Worm (Caenorhabditis elegans) whole organism, young adult: ENCODE data around the gene far-6.
A peak's percentile ranks its signal among the peaks of the same experiment; 100 is the strongest.

ENCODE experiments used
- B0336.3 ChIP-seq: fragments of 200-800 bp; sonication (Bioruptor generic); IDR thresholded peaks from 2 replicates; pipeline ENCODE4 v1.3.6; 2022; ENCODE audit warnings: missing genetic modification characterization, missing compliant biosample characterization
- F33H1.4 ChIP-seq: fragments of 200-800 bp; sonication (Bioruptor generic); IDR thresholded peaks from 2 replicates; pipeline ENCODE4 v1.3.6; 2022; ENCODE audit warnings: missing genetic modification reagents, missing genetic modification characterization, missing compliant biosample characterization
- F49E8.2 ChIP-seq: sonication (generic microtip); optimal IDR thresholded peaks from 3 replicates; lab custom pipeline; 2017; ENCODE audit warnings: missing genetic modification characterization, mild to moderate bottlenecking, missing compliant biosample characterization, antibody characterized with exemption, moderate library complexity; ENCODE audit not compliant: insufficient read depth
- F52B5.7 ChIP-seq: sonication (generic microtip); optimal IDR thresholded peaks from 2 replicates; lab custom pipeline; 2016; ENCODE audit warnings: mild to moderate bottlenecking, missing genetic modification characterization, missing compliant biosample characterization
- F57A8.1 ChIP-seq: fragments of 200-800 bp; sonication (Bioruptor generic); optimal IDR thresholded peaks from 2 replicates; lab custom pipeline; 2018; ENCODE audit warnings: mild to moderate bottlenecking, missing genetic modification characterization, moderate library complexity, missing compliant biosample characterization
- F57C9.4 ChIP-seq: sonication (generic microtip); optimal IDR thresholded peaks from 2 replicates; lab custom pipeline; 2017; ENCODE audit warnings: mild to moderate bottlenecking, missing genetic modification characterization, missing compliant biosample characterization
- K11D2.4 ChIP-seq: fragments of 200-800 bp; sonication (Bioruptor generic); IDR thresholded peaks from 2 replicates; pipeline ENCODE4 v1.3.6; 2022; ENCODE audit warnings: missing genetic modification reagents, missing genetic modification characterization, missing compliant biosample characterization
- ZK185.1 ChIP-seq: sonication (generic microtip); optimal IDR thresholded peaks from 2 replicates; lab custom pipeline; 2016; ENCODE audit warnings: mild to moderate bottlenecking, missing genetic modification characterization, missing compliant biosample characterization; ENCODE audit not compliant: poor library complexity, severe bottlenecking
- akir-1 ChIP-seq: fragments of 200-800 bp; sonication (Bioruptor generic); optimal IDR thresholded peaks from 2 replicates; lab custom pipeline; 2018; ENCODE audit warnings: mild to moderate bottlenecking, missing genetic modification characterization, moderate library complexity, missing compliant biosample characterization
- ama-1 ChIP-seq, 3 experiments: fragments of 150-350 bp in 1 of 3; sonication (generic microtip) in 2 of 3; optimal IDR thresholded peaks; 2 replicates each; lab custom pipeline; 2014 to 2018; ENCODE audit warnings: missing biosample characterization in 2 of 3, missing genetic modification characterization in 2 of 3, missing genetic modification reagents in 2 of 3
- atf-7 ChIP-seq: sonication (generic microtip); optimal IDR thresholded peaks from 2 replicates; lab custom pipeline; 2017; ENCODE audit warnings: mild to moderate bottlenecking, missing genetic modification characterization, missing compliant biosample characterization
- athp-1 ChIP-seq: sonication (generic microtip); optimal IDR thresholded peaks from 2 replicates; lab custom pipeline; 2017; ENCODE audit warnings: mild to moderate bottlenecking, missing genetic modification characterization, missing compliant biosample characterization
- attf-5 ChIP-seq: fragments of 200-800 bp; sonication (Bioruptor generic); optimal IDR thresholded peaks from 2 replicates; lab custom pipeline; 2018; ENCODE audit warnings: mild to moderate bottlenecking, missing genetic modification characterization, missing compliant biosample characterization
- bed-1 ChIP-seq: fragments of 200-800 bp; sonication (Bioruptor generic); IDR thresholded peaks from 2 replicates; pipeline ENCODE4 v1.3.6; 2022; ENCODE audit warnings: missing genetic modification reagents, missing genetic modification characterization, missing compliant biosample characterization
- bed-2 ChIP-seq: fragments of 200-800 bp; sonication (Bioruptor generic); IDR thresholded peaks from 2 replicates; pipeline ENCODE4 v1.3.6; 2022; ENCODE audit warnings: missing genetic modification reagents, missing genetic modification characterization, missing compliant biosample characterization
- cebp-1 ChIP-seq, 2 experiments: fragments of 200-800 bp in 1 of 2; sonication (Bioruptor generic) in 1 of 2; sonication (generic microtip) in 1 of 2; IDR thresholded peaks in 1 of 2; optimal IDR thresholded peaks in 1 of 2; 2 replicates each; pipeline versions ENCODE4 v1.3.6 to Lab custom; 2017 to 2022; ENCODE audit warnings: missing compliant biosample characterization in 2 of 2, missing genetic modification characterization in 2 of 2, mild to moderate bottlenecking in 1 of 2, missing genetic modification reagents in 1 of 2, moderate library complexity in 1 of 2
- ceh-100 ChIP-seq: fragments of 200-800 bp; sonication (Bioruptor generic); IDR thresholded peaks from 2 replicates; pipeline ENCODE4 v1.3.6; 2022; ENCODE audit warnings: missing genetic modification reagents, missing genetic modification characterization, missing compliant biosample characterization
- ceh-40 ChIP-seq: fragments of 200-800 bp; sonication (Bioruptor generic); IDR thresholded peaks from 2 replicates; pipeline ENCODE4 v1.3.6; 2022; ENCODE audit warnings: missing genetic modification characterization, missing compliant biosample characterization
- ceh-79 ChIP-seq: sonication (generic microtip); optimal IDR thresholded peaks from 2 replicates; lab custom pipeline; 2017; ENCODE audit warnings: mild to moderate bottlenecking, missing genetic modification characterization, missing compliant biosample characterization
- ceh-91 ChIP-seq: fragments of 200-800 bp; sonication (Bioruptor generic); IDR thresholded peaks from 2 replicates; pipeline ENCODE4 v1.3.6; 2022; ENCODE audit warnings: missing genetic modification reagents, missing genetic modification characterization, missing compliant biosample characterization
- dox-1 ChIP-seq: fragments of 200-800 bp; sonication (Bioruptor generic); IDR thresholded peaks from 2 replicates; pipeline ENCODE4 v1.3.6; 2022; ENCODE audit warnings: missing genetic modification reagents, missing genetic modification characterization, missing compliant biosample characterization
- dpff-1 ChIP-seq: sonication (generic microtip); optimal IDR thresholded peaks from 2 replicates; lab custom pipeline; 2017; ENCODE audit warnings: mild to moderate bottlenecking, missing genetic modification characterization, missing compliant biosample characterization
- egl-18 ChIP-seq: fragments of 200-800 bp; sonication (Bioruptor generic); IDR thresholded peaks from 2 replicates; pipeline ENCODE4 v1.3.6; 2022; ENCODE audit warnings: missing genetic modification reagents, missing genetic modification characterization, missing compliant biosample characterization
- egrh-3 ChIP-seq: fragments of 200-800 bp; sonication (Bioruptor generic); IDR thresholded peaks from 2 replicates; pipeline ENCODE4 v1.3.6; 2022; ENCODE audit warnings: missing genetic modification reagents, missing genetic modification characterization, missing compliant biosample characterization
- him-1 ChIP-seq: sonication (generic microtip); optimal IDR thresholded peaks from 2 replicates; lab custom pipeline; 2016; ENCODE audit warnings: missing genotype, missing genetic modification reagents, missing genetic modification characterization, missing compliant biosample characterization
- hmg-1.2 ChIP-seq: fragments of 200-800 bp; sonication (Bioruptor generic); IDR thresholded peaks from 2 replicates; pipeline ENCODE4 v1.3.6; 2022; ENCODE audit warnings: missing genetic modification reagents, missing genetic modification characterization, missing compliant biosample characterization
- hmg-20 ChIP-seq: fragments of 200-800 bp; sonication (Bioruptor generic); IDR thresholded peaks from 2 replicates; pipeline ENCODE4 v1.3.6; 2022; ENCODE audit warnings: missing genetic modification reagents, missing genetic modification characterization, missing compliant biosample characterization
- lin-54 ChIP-seq: fragments of 200-800 bp; sonication (Bioruptor generic); optimal IDR thresholded peaks from 2 replicates; lab custom pipeline; 2018; ENCODE audit warnings: mild to moderate bottlenecking, missing genetic modification characterization, missing compliant biosample characterization
- lir-1 ChIP-seq: fragments of 200-800 bp; sonication (Bioruptor generic); conservative IDR thresholded peaks from 2 replicates; pipeline ENCODE4 v1.3.6; 2022; ENCODE audit warnings: missing genetic modification reagents, missing genetic modification characterization, missing compliant biosample characterization
- madf-10 ChIP-seq: sonication (generic microtip); optimal IDR thresholded peaks from 2 replicates; lab custom pipeline; 2016; ENCODE audit warnings: mild to moderate bottlenecking, missing genetic modification characterization, missing compliant biosample characterization
- madf-8 ChIP-seq: fragments of 200-800 bp; sonication (Bioruptor generic); conservative IDR thresholded peaks from 2 replicates; pipeline ENCODE4 v1.3.6; 2022; ENCODE audit warnings: missing genetic modification reagents, missing genetic modification characterization, missing compliant biosample characterization
- mes-4 ChIP-seq: sonication (generic microtip); optimal IDR thresholded peaks from 2 replicates; lab custom pipeline; 2016; ENCODE audit warnings: missing genotype, missing genetic modification characterization, missing compliant biosample characterization
- nfya-1 ChIP-seq: sonication (generic microtip); optimal IDR thresholded peaks from 2 replicates; lab custom pipeline; 2017; ENCODE audit warnings: antibody characterized with exemption, missing compliant biosample characterization, missing genetic modification characterization, borderline replicate concordance; ENCODE audit not compliant: insufficient read depth
- nfyb-1 ChIP-seq: fragments of 200-800 bp; sonication (Bioruptor generic); IDR thresholded peaks from 2 replicates; pipeline ENCODE4 v1.3.6; 2022; ENCODE audit warnings: missing genetic modification reagents, missing genetic modification characterization, missing compliant biosample characterization
- nhr-80 ChIP-seq: sonication (generic microtip); optimal IDR thresholded peaks from 2 replicates; lab custom pipeline; 2016; ENCODE audit warnings: missing genetic modification characterization, missing compliant biosample characterization
- repo-1 ChIP-seq: sonication (generic microtip); optimal IDR thresholded peaks from 2 replicates; lab custom pipeline; 2017; ENCODE audit warnings: mild to moderate bottlenecking, missing genetic modification characterization, missing compliant biosample characterization
- rpc-1 ChIP-seq, 2 experiments: fragments of 150-350 bp in 1 of 2; sonication (generic microtip) in 1 of 2; optimal IDR thresholded peaks; 2 replicates each; lab custom pipeline; 2014 to 2018; ENCODE audit warnings: missing biosample characterization in 1 of 2, missing genetic modification characterization in 1 of 2, missing genetic modification reagents in 1 of 2, missing genotype in 1 of 2
- snpc-1.1 ChIP-seq: sonication (generic microtip); optimal IDR thresholded peaks from 2 replicates; lab custom pipeline; 2017; ENCODE audit warnings: missing genetic modification characterization, mild to moderate bottlenecking, missing compliant biosample characterization, antibody characterized with exemption, moderate library complexity, missing genotype, missing genetic modification reagents; ENCODE audit not compliant: insufficient read depth
- snpc-4 ChIP-seq, 5 experiments: fragments of 150-350 bp in 1 of 5; sonication (generic microtip) in 4 of 5; optimal IDR thresholded peaks; 2 replicates each; lab custom pipeline; 2014 to 2018; ENCODE audit warnings: missing genetic modification characterization in 5 of 5, missing biosample characterization in 3 of 5, antibody characterized with exemption in 2 of 5, mild to moderate bottlenecking in 2 of 5, missing compliant biosample characterization in 2 of 5, missing genotype in 2 of 5, moderate library complexity in 2 of 5, missing genetic modification reagents in 1 of 5
- sptf-2 ChIP-seq: fragments of 200-800 bp; sonication (Bioruptor generic); optimal IDR thresholded peaks from 2 replicates; lab custom pipeline; 2018; ENCODE audit warnings: mild to moderate bottlenecking, missing genetic modification characterization, missing compliant biosample characterization
- zfh-2 ChIP-seq: fragments of 200-800 bp; sonication (Bioruptor generic); conservative IDR thresholded peaks from 2 replicates; pipeline ENCODE4 v1.3.6; 2022; ENCODE audit warnings: missing genetic modification reagents, missing genetic modification characterization, missing compliant biosample characterization
- zim-3 ChIP-seq: sonication (generic microtip); optimal IDR thresholded peaks from 2 replicates; lab custom pipeline; 2017; ENCODE audit warnings: mild to moderate bottlenecking, missing genetic modification characterization, moderate library complexity, missing compliant biosample characterization
- ztf-26 ChIP-seq: sonication (generic microtip); optimal IDR thresholded peaks from 2 replicates; lab custom pipeline; 2017; ENCODE audit warnings: missing genetic modification characterization, missing compliant biosample characterization
- ztf-28 ChIP-seq: fragments of 200-800 bp; sonication (Bioruptor generic); IDR thresholded peaks from 2 replicates; pipeline ENCODE4 v1.3.6; 2022; ENCODE audit warnings: missing genetic modification reagents, missing genetic modification characterization, missing compliant biosample characterization

Gene far-6

ce11 chrIV:13331285-13331684, 3.1 kb downstream of the far-6 start, which contains the start of gene pqn-74:
TSS of gene pqn-74 (minus strand) at chrIV:13331406.
- TF ChIP-seq F57C9.4 (tag; lab: Kevin White, UChicago) (no peak), egrh-3 (GFP tag; lab: Robert Waterston, UW) (peak; percentile 31; the same call in 1 of the 2 replicates), rpc-1 (optimal IDR thresholded peaks at IDR 0.05; lab: Kevin White, UChicago) (no peak), rpc-1 (tag; optimal IDR thresholded peaks at IDR 0.05; lab: Kevin White, UChicago) (no peak), ZK185.1 (tag; lab: Kevin White, UChicago) (no peak), zfh-2 (GFP tag; lab: Robert Waterston, UW) (peak; percentile 69; the same call in 1 of the 2 replicates), madf-8 (GFP tag; lab: Robert Waterston, UW) (no peak), ceh-79 (no peak), bed-2 (GFP tag; lab: Robert Waterston, UW) (no peak), mes-4 (tag; lab: Kevin White, UChicago) (no peak), nfya-1 (tag; lab: Kevin White, UChicago) (no peak), F52B5.7 (peak; percentile 8)

- TF ChIP-seq repo-1 (tag; lab: Kevin White, UChicago) (no peak), snpc-1.1 (no peak), madf-8 (GFP tag; lab: Robert Waterston, UW) (no peak), ztf-26 (tag; lab: Kevin White, UChicago) (peak; percentile 18), dpff-1 (tag; lab: Kevin White, UChicago) (no peak), B0336.3 (GFP tag; lab: Robert Waterston, UW) (peak; percentile 43; the same call in 1 of the 2 replicates), F57A8.1 (GFP tag; lab: Kevin White, UChicago) (no peak), sptf-2 (GFP tag; lab: Kevin White, UChicago) (no peak), snpc-4 (GFP tag; optimal IDR thresholded peaks at IDR 0.05; lab: Kevin White, UChicago) (no peak), snpc-4 (tag; optimal IDR thresholded peaks at IDR 0.05; lab: Kevin White, UChicago) (peak in 1 of 4 experiments; percentile 2), zim-3 (tag; lab: Kevin White, UChicago) (no peak), atf-7 (tag; lab: Kevin White, UChicago) (peak; percentile 14), nfyb-1 (GFP tag; lab: Robert Waterston, UW) (0 out of 2 replicates have a peak, but pooled peaks have one; percentile 29), him-1 (tag; lab: Kevin White, UChicago) (no peak), akir-1 (GFP tag; lab: Kevin White, UChicago) (no peak), dox-1 (GFP tag; lab: Robert Waterston, UW) (0 out of 2 replicates have a peak, but pooled peaks have one; percentile 41), ceh-100 (GFP tag; lab: Robert Waterston, UW) (no peak), hmg-1.2 (no peak; the same call in 1 of the 2 replicates), nhr-80 (tag; lab: Kevin White, UChicago) (peak; percentile 92), cebp-1 (GFP tag; IDR thresholded peaks at IDR 0.05; lab: Robert Waterston, UW) (no peak), cebp-1 (tag; optimal IDR thresholded peaks at IDR 0.05; lab: Kevin White, UChicago) (peak; percentile 60), bed-1 (no peak), attf-5 (GFP tag; lab: Kevin White, UChicago) (peak; percentile 11)
- TF ChIP-seq, all 124 proteins: peak for 9
These were observed 6.1 kb downstream of the far-6 start for ce11 chrIV:13334287-13334686.

- TF ChIP-seq athp-1 (tag; lab: Kevin White, UChicago) (no peak), ztf-26 (tag; lab: Kevin White, UChicago) (no peak), bed-2 (GFP tag; lab: Robert Waterston, UW) (no peak), F49E8.2 (tag; lab: Kevin White, UChicago) (no peak), hmg-20 (GFP tag; lab: Robert Waterston, UW) (no peak), ama-1 (optimal IDR thresholded peaks at IDR 0.05; lab: Kevin White, UChicago) (no peak), ama-1 (GFP tag; optimal IDR thresholded peaks at IDR 0.05; lab: Kevin White, UChicago) (no peak), F33H1.4 (no peak), egl-18 (no peak), ceh-91 (GFP tag; lab: Robert Waterston, UW) (no peak), lir-1 (GFP tag; lab: Robert Waterston, UW) (no peak), lin-54 (no peak), ztf-28 (GFP tag; lab: Robert Waterston, UW) (no peak), ceh-40 (GFP tag; lab: Robert Waterston, UW) (no peak), K11D2.4 (no peak), dox-1 (GFP tag; lab: Robert Waterston, UW) (no peak), madf-10 (no peak)
These were observed 14.4 kb downstream of the far-6 start, which contains the start of gene W02A2.5 for ce11 chrIV:13342555-13342954. TSS of gene W02A2.5 (plus strand) at chrIV:13342855.
